Worm (Caenorhabditis elegans) whole organism, young adult: ENCODE data around the gene bath-26.
A peak's percentile ranks its signal among the peaks of the same experiment; 100 is the strongest.

Source experiments
- B0261.1 ChIP-seq: sonication (generic microtip); optimal IDR thresholded peaks from 2 replicates; lab custom pipeline; 2016; ENCODE audit warnings: mild to moderate bottlenecking, missing genetic modification characterization, moderate library complexity, missing compliant biosample characterization
- B0336.3 ChIP-seq: fragments of 200-800 bp; sonication (Bioruptor generic); IDR thresholded peaks from 2 replicates; pipeline ENCODE4 v1.3.6; 2022; ENCODE audit warnings: missing genetic modification characterization, missing compliant biosample characterization
- C17E4.6 ChIP-seq: fragments of 200-800 bp; sonication (Bioruptor generic); IDR thresholded peaks from 2 replicates; pipeline ENCODE4 v1.3.6; 2022; ENCODE audit warnings: missing genetic modification reagents, missing genetic modification characterization, missing compliant biosample characterization
- D2030.7 ChIP-seq: fragments of 200-800 bp; sonication (Bioruptor generic); IDR thresholded peaks from 2 replicates; pipeline ENCODE4 v1.3.6; 2022; ENCODE audit warnings: missing genetic modification reagents, missing genetic modification characterization, missing compliant biosample characterization
- F23B12.7 ChIP-seq: sonication (generic microtip); optimal IDR thresholded peaks from 2 replicates; lab custom pipeline; 2017; ENCODE audit warnings: missing genetic modification characterization, mild to moderate bottlenecking, missing compliant biosample characterization, antibody characterized with exemption, moderate library complexity; ENCODE audit not compliant: insufficient read depth
- F37B4.10 ChIP-seq: fragments of 200-800 bp; sonication (Bioruptor generic); IDR thresholded peaks from 2 replicates; pipeline ENCODE4 v1.3.6; 2022; ENCODE audit warnings: missing genetic modification characterization, missing compliant biosample characterization
- F39B2.1 ChIP-seq: fragments of 200-800 bp; sonication (Bioruptor generic); IDR thresholded peaks from 2 replicates; pipeline ENCODE4 v1.3.6; 2022; ENCODE audit warnings: missing genetic modification reagents, missing genetic modification characterization, missing compliant biosample characterization
- F57C9.4 ChIP-seq: sonication (generic microtip); optimal IDR thresholded peaks from 2 replicates; lab custom pipeline; 2017; ENCODE audit warnings: mild to moderate bottlenecking, missing genetic modification characterization, missing compliant biosample characterization
- T07F8.4 ChIP-seq: sonication (generic microtip); optimal IDR thresholded peaks from 2 replicates; lab custom pipeline; 2016; ENCODE audit warnings: mild to moderate bottlenecking, missing genetic modification characterization, moderate library complexity, missing compliant biosample characterization
- T26A5.8 ChIP-seq: sonication (generic microtip); optimal IDR thresholded peaks from 2 replicates; lab custom pipeline; 2016; ENCODE audit warnings: missing genetic modification characterization, missing compliant biosample characterization
- Y56A3A.18 ChIP-seq: fragments of 200-800 bp; sonication (Bioruptor generic); IDR thresholded peaks from 2 replicates; pipeline ENCODE4 v1.3.6; 2022; ENCODE audit warnings: missing genetic modification reagents, missing genetic modification characterization, missing compliant biosample characterization
- Y95B8A.8 ChIP-seq: fragments of 200-800 bp; sonication (Bioruptor generic); IDR thresholded peaks from 2 replicates; pipeline ENCODE4 v1.3.6; 2022; ENCODE audit warnings: missing genetic modification reagents, missing genetic modification characterization, missing compliant biosample characterization
- ZK185.1 ChIP-seq: sonication (generic microtip); optimal IDR thresholded peaks from 2 replicates; lab custom pipeline; 2016; ENCODE audit warnings: mild to moderate bottlenecking, missing genetic modification characterization, missing compliant biosample characterization; ENCODE audit not compliant: poor library complexity, severe bottlenecking
- aptf-3 ChIP-seq: fragments of 200-800 bp; sonication (Bioruptor generic); IDR thresholded peaks from 2 replicates; pipeline ENCODE4 v1.3.6; 2022; ENCODE audit warnings: missing genetic modification characterization, missing compliant biosample characterization
- atf-7 ChIP-seq: sonication (generic microtip); optimal IDR thresholded peaks from 2 replicates; lab custom pipeline; 2017; ENCODE audit warnings: mild to moderate bottlenecking, missing genetic modification characterization, missing compliant biosample characterization
- ceh-40 ChIP-seq: fragments of 200-800 bp; sonication (Bioruptor generic); IDR thresholded peaks from 2 replicates; pipeline ENCODE4 v1.3.6; 2022; ENCODE audit warnings: missing genetic modification characterization, missing compliant biosample characterization
- dox-1 ChIP-seq: fragments of 200-800 bp; sonication (Bioruptor generic); IDR thresholded peaks from 2 replicates; pipeline ENCODE4 v1.3.6; 2022; ENCODE audit warnings: missing genetic modification reagents, missing genetic modification characterization, missing compliant biosample characterization
- egrh-3 ChIP-seq: fragments of 200-800 bp; sonication (Bioruptor generic); IDR thresholded peaks from 2 replicates; pipeline ENCODE4 v1.3.6; 2022; ENCODE audit warnings: missing genetic modification reagents, missing genetic modification characterization, missing compliant biosample characterization
- fkh-3 ChIP-seq: sonication (generic microtip); optimal IDR thresholded peaks from 2 replicates; lab custom pipeline; 2016; ENCODE audit warnings: mild to moderate bottlenecking, missing genetic modification characterization, missing compliant biosample characterization
- gei-17 ChIP-seq: fragments of 200-800 bp; sonication (Bioruptor generic); optimal IDR thresholded peaks from 2 replicates; lab custom pipeline; 2018; ENCODE audit warnings: mild to moderate bottlenecking, missing genetic modification characterization, missing compliant biosample characterization
- hlh-12 ChIP-seq: sonication (generic microtip); optimal IDR thresholded peaks from 2 replicates; lab custom pipeline; 2016; ENCODE audit warnings: missing genetic modification characterization, missing compliant biosample characterization
- hlh-26 ChIP-seq: fragments of 200-800 bp; sonication (Bioruptor generic); conservative IDR thresholded peaks from 2 replicates; pipeline ENCODE4 v1.3.6; 2022; ENCODE audit warnings: missing genetic modification reagents, missing genetic modification characterization, missing compliant biosample characterization
- hsf-1 ChIP-seq: fragments of 200-800 bp; sonication (Bioruptor generic); IDR thresholded peaks from 2 replicates; pipeline ENCODE4 v1.3.6; 2022; ENCODE audit warnings: missing genetic modification reagents, missing genetic modification characterization, missing compliant biosample characterization
- lin-26 ChIP-seq: fragments of 200-800 bp; sonication (Bioruptor generic); IDR thresholded peaks from 2 replicates; pipeline ENCODE4 v1.3.6; 2022; ENCODE audit warnings: missing genetic modification reagents, missing genetic modification characterization, missing compliant biosample characterization
- lin-35 ChIP-seq, 3 experiments: fragments of 150-350 bp in 2 of 3; sonication (generic microtip) in 1 of 3; optimal IDR thresholded peaks; 2 replicates each; lab custom pipeline; 2014 to 2018; ENCODE audit warnings: missing biosample characterization in 3 of 3, missing genetic modification characterization in 3 of 3, missing genetic modification reagents in 3 of 3
- lin-40 ChIP-seq: sonication (generic microtip); optimal IDR thresholded peaks from 2 replicates; lab custom pipeline; 2016; ENCODE audit warnings: missing genetic modification characterization, mild to moderate bottlenecking, missing compliant biosample characterization, missing genotype, missing genetic modification reagents
- madf-10 ChIP-seq: sonication (generic microtip); optimal IDR thresholded peaks from 2 replicates; lab custom pipeline; 2016; ENCODE audit warnings: mild to moderate bottlenecking, missing genetic modification characterization, missing compliant biosample characterization
- mcd-1 ChIP-seq: fragments of 200-800 bp; sonication (Bioruptor generic); IDR thresholded peaks from 2 replicates; pipeline ENCODE4 v1.3.6; 2022; ENCODE audit warnings: missing genetic modification reagents, missing genetic modification characterization, missing compliant biosample characterization
- nfyb-1 ChIP-seq: fragments of 200-800 bp; sonication (Bioruptor generic); IDR thresholded peaks from 2 replicates; pipeline ENCODE4 v1.3.6; 2022; ENCODE audit warnings: missing genetic modification reagents, missing genetic modification characterization, missing compliant biosample characterization
- nhr-120 ChIP-seq: fragments of 200-800 bp; sonication (Bioruptor generic); IDR thresholded peaks from 2 replicates; pipeline ENCODE4 v1.3.6; 2022; ENCODE audit warnings: missing genetic modification characterization, missing compliant biosample characterization
- nhr-27 ChIP-seq: fragments of 200-800 bp; sonication (Bioruptor generic); optimal IDR thresholded peaks from 2 replicates; lab custom pipeline; 2018; ENCODE audit warnings: mild to moderate bottlenecking, missing genetic modification characterization, moderate library complexity, missing compliant biosample characterization
- nhr-80 ChIP-seq: sonication (generic microtip); optimal IDR thresholded peaks from 2 replicates; lab custom pipeline; 2016; ENCODE audit warnings: missing genetic modification characterization, missing compliant biosample characterization
- rcor-1 ChIP-seq: fragments of 200-800 bp; sonication (Bioruptor generic); IDR thresholded peaks from 2 replicates; pipeline ENCODE4 v1.3.6; 2022; ENCODE audit warnings: missing genetic modification reagents, missing genetic modification characterization, missing compliant biosample characterization
- rpc-1 ChIP-seq, 2 experiments: fragments of 150-350 bp in 1 of 2; sonication (generic microtip) in 1 of 2; optimal IDR thresholded peaks; 2 replicates each; lab custom pipeline; 2014 to 2018; ENCODE audit warnings: missing biosample characterization in 1 of 2, missing genetic modification characterization in 1 of 2, missing genetic modification reagents in 1 of 2, missing genotype in 1 of 2
- tbp1 ChIP-seq: fragments of 200-800 bp; sonication (Bioruptor generic); optimal IDR thresholded peaks from 2 replicates; lab custom pipeline; 2018; ENCODE audit warnings: mild to moderate bottlenecking, missing genetic modification characterization, missing compliant biosample characterization
- zfh-2 ChIP-seq: fragments of 200-800 bp; sonication (Bioruptor generic); conservative IDR thresholded peaks from 2 replicates; pipeline ENCODE4 v1.3.6; 2022; ENCODE audit warnings: missing genetic modification reagents, missing genetic modification characterization, missing compliant biosample characterization
- ztf-18 ChIP-seq: sonication (generic microtip); optimal IDR thresholded peaks from 2 replicates; lab custom pipeline; 2016; ENCODE audit warnings: missing genotype, mild to moderate bottlenecking, missing genetic modification characterization, missing compliant biosample characterization
- ztf-25 ChIP-seq: fragments of 200-800 bp; sonication (Bioruptor generic); IDR thresholded peaks from 2 replicates; pipeline ENCODE4 v1.3.6; 2022; ENCODE audit warnings: missing genetic modification reagents, missing genetic modification characterization, missing compliant biosample characterization
- ztf-26 ChIP-seq: sonication (generic microtip); optimal IDR thresholded peaks from 2 replicates; lab custom pipeline; 2017; ENCODE audit warnings: missing genetic modification characterization, missing compliant biosample characterization
- ztf-28 ChIP-seq: fragments of 200-800 bp; sonication (Bioruptor generic); IDR thresholded peaks from 2 replicates; pipeline ENCODE4 v1.3.6; 2022; ENCODE audit warnings: missing genetic modification reagents, missing genetic modification characterization, missing compliant biosample characterization

The bath-26 gene

DNA sequence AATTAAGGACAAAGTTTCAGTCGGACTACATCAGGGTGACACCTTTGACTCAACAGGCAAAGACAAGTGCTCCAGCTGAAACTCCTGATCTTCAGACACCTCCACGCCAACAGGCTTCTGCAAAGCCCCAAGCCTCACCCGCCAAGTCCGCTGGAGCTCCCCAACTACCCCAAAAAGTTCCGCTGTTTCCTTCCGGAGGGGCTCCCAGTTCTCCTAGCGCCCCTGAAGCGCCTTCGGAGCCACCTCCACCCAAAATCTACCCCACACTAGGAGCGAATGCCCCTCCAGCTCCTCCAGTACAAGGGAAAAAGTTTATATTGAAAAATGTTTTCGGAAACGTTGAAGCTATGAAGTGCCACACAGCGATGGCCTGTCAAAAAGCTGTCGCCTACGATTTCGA is 2.5 kb upstream of the bath-26 start:
- no peak for TF ChIP-seq lin-40 (tag; lab: Kevin White, UChicago)
- TF ChIP-seq fkh-3 (tag; lab: Kevin White, UChicago), result no peak
- TF ChIP-seq madf-10, result no peak
- no peak for TF ChIP-seq B0261.1 (tag; lab: Kevin White, UChicago)
- no peak for TF ChIP-seq ceh-40 (GFP tag; lab: Robert Waterston, UW)
- TF ChIP-seq dox-1 (GFP tag; lab: Robert Waterston, UW), result no peak
- TF ChIP-seq ZK185.1 (tag; lab: Kevin White, UChicago), result no peak
- TF ChIP-seq tbp1 (GFP tag; lab: Kevin White, UChicago), result no peak
- TF ChIP-seq rpc-1 (optimal IDR thresholded peaks at IDR 0.05; lab: Kevin White, UChicago), result no peak
- TF ChIP-seq rpc-1 (tag; optimal IDR thresholded peaks at IDR 0.05; lab: Kevin White, UChicago), result no peak
- TF ChIP-seq F39B2.1 (GFP tag; lab: Robert Waterston, UW), result no peak
- TF ChIP-seq T07F8.4 (tag; lab: Kevin White, UChicago), result no peak
- TF ChIP-seq egrh-3, result peak; percentile 50; the same call in 1 of the 2 replicates
- TF ChIP-seq ztf-18, result no peak
- TF ChIP-seq F23B12.7 (tag; lab: Kevin White, UChicago), result no peak
- peak; percentile 69 for TF ChIP-seq zfh-2 (GFP tag; lab: Robert Waterston, UW)

DNA sequence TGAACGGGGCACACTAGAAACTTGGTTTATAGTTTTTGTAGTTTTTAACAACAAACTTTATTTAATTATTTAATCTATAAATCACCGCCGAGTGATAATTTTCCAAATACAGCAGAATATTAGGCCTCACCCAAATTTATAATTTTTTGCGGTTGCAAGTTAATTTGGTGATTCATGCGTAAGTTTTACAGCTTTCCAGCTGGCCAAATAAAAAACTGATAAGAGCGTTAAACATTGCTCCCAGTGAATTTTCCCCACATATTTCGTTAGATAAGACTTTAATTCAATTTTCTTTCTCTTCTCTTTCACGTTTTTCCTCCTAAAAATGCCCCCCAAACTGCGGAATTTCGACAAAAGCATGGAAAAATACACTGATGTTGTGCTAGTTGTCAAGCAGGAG is 946 bp upstream of the bath-26 start, which contains the start of gene bath-47:
Gene bath-47, plus strand, starts transcription at position 305 of the 400 bp plus-strand sequence.
- TF ChIP-seq nfyb-1, result no peak
- no peak for TF ChIP-seq T26A5.8 (tag; lab: Kevin White, UChicago)
- no peak for TF ChIP-seq D2030.7 (GFP tag; lab: Robert Waterston, UW)
- TF ChIP-seq ztf-26 (tag; lab: Kevin White, UChicago), result no peak
- TF ChIP-seq hsf-1 (GFP tag; lab: Robert Waterston, UW), result no peak
- TF ChIP-seq Y56A3A.18 (GFP tag; lab: Robert Waterston, UW), result no peak
- no peak for TF ChIP-seq C17E4.6
- TF ChIP-seq, all 124 proteins: peak for 0

DNA sequence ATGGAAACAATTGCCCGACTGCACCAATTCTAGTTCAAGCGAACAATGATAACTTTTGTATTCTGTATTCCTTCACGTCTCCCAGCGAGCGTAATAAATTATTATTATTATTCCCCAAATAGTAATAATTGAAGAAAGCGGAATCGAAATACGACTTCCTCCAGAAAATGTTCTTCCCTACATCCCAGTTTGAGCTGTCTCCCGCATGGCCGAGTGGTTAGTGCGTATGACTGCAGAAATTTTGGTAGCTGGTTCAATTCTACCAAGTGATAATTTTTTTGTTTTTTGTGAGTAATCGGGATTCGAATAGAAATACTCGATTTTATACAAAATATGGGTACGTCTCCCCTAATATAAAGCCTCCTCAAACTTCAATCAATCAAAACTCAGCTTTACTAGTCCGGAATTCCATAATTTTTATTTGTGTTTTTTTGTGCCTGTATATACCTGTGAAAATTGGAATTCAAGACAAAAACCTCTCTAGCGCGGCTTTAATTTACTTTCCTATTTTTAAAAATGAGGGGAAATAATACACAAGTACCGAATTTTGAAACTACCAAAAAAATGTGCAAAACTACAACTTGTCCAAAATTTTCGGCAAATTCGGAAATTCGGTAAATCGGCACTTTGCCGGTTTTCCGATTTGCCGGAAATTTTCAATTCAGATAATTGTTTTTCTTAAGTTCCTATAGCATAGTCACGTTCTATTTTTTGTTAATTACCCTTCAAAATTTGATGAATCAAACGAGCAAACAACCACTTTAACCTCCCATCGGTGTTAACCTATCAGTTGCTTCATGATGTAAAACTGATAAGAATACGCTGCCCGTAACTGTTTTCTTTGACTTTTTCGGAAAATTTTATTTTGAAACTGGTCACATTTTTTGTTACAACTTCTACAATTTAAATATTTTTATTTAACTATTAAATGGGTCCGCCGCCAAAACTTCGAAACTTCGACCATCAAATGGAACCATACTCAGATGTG is 3.2 kb downstream of the bath-26 start, which contains the start of gene bath-46:
Gene bath-46, plus strand, starts transcription at position 806 of the 988 bp plus-strand sequence.
- TF ChIP-seq Y56A3A.18 (GFP tag; lab: Robert Waterston, UW) (no peak), nhr-27 (tag; lab: Kevin White, UChicago) (no peak), lin-35 (GFP tag; optimal IDR thresholded peaks at IDR 0.05; lab: Kevin White, UChicago) (no peak), ztf-25 (GFP tag; lab: Robert Waterston, UW) (0 out of 2 replicates have a peak, but pooled peaks have one; percentile 69), aptf-3 (no peak), ztf-26 (tag; lab: Kevin White, UChicago) (no peak), F37B4.10 (GFP tag; lab: Robert Waterston, UW) (no peak), C17E4.6 (no peak), hlh-12 (tag; lab: Kevin White, UChicago) (no peak), nfyb-1 (no peak), tbp1 (GFP tag; lab: Kevin White, UChicago) (peak; percentile 84), gei-17 (no peak), mcd-1 (GFP tag; lab: Robert Waterston, UW) (no peak), zfh-2 (GFP tag; lab: Robert Waterston, UW) (no peak), B0261.1 (tag; lab: Kevin White, UChicago) (peak; percentile 59), B0336.3 (no peak), ztf-28 (no peak), D2030.7 (GFP tag; lab: Robert Waterston, UW) (no peak), Y95B8A.8 (0 out of 2 replicates have a peak, but pooled peaks have one; percentile 46), rpc-1 (optimal IDR thresholded peaks at IDR 0.05; lab: Kevin White, UChicago) (peak; percentile 11), rpc-1 (tag; optimal IDR thresholded peaks at IDR 0.05; lab: Kevin White, UChicago) (peak; percentile 61), rcor-1 (GFP tag; lab: Robert Waterston, UW) (0 out of 2 replicates have a peak, but pooled peaks have one; percentile 8), atf-7 (tag; lab: Kevin White, UChicago) (no peak), dox-1 (GFP tag; lab: Robert Waterston, UW) (0 out of 2 replicates have a peak, but pooled peaks have one; percentile 24), hlh-26 (GFP tag; lab: Robert Waterston, UW) (no peak), lin-26 (GFP tag; lab: Robert Waterston, UW) (peak; percentile 77), nhr-120 (GFP tag; lab: Robert Waterston, UW) (no peak), nhr-80 (tag; lab: Kevin White, UChicago) (peak; percentile 38), F57C9.4 (tag; lab: Kevin White, UChicago) (no peak)
